Worm (Caenorhabditis elegans): Measurements from ENCODE around the gene C47G2.3.

ce11 chrII:11307953-11308352, 18.0 kb upstream of the C47G2.3 start:
- TF ChIP-seq elt-1 (tag; optimal IDR thresholded peaks at IDR 0.05; ENCODE audit: borderline replicate concordance, insufficient read depth) (no peak), hlh-1 (tag; optimal IDR thresholded peaks at IDR 0.05) (no peak), snpc-4 (tag; optimal IDR thresholded peaks at IDR 0.05) (no peak), pha-4 (tag; optimal IDR thresholded peaks at IDR 0.05) (no peak), mab-5 (tag; optimal IDR thresholded peaks at IDR 0.05) (no peak), elt-3 (tag; optimal IDR thresholded peaks at IDR 0.05) (no peak)

Measured in whole organism, mixed stage, embryonic.